Worm (Caenorhabditis elegans) whole organism, young adult: ENCODE data around the gene epic-2.
A peak's percentile ranks its signal among the peaks of the same experiment; 100 is the strongest.

ENCODE experiments used
- B0019.2 ChIP-seq: fragments of 200-800 bp; sonication (Bioruptor generic); conservative IDR thresholded peaks from 2 replicates; pipeline ENCODE4 v1.3.6; 2022; ENCODE audit warnings: missing genetic modification reagents, missing genetic modification characterization, missing compliant biosample characterization
- B0035.1 ChIP-seq: sonication (generic microtip); optimal IDR thresholded peaks from 2 replicates; lab custom pipeline; 2016; ENCODE audit warnings: missing genetic modification characterization, mild to moderate bottlenecking, missing compliant biosample characterization, missing genotype, missing genetic modification reagents
- C17E4.6 ChIP-seq: fragments of 200-800 bp; sonication (Bioruptor generic); IDR thresholded peaks from 2 replicates; pipeline ENCODE4 v1.3.6; 2022; ENCODE audit warnings: missing genetic modification reagents, missing genetic modification characterization, missing compliant biosample characterization
- F37B4.10 ChIP-seq: fragments of 200-800 bp; sonication (Bioruptor generic); IDR thresholded peaks from 2 replicates; pipeline ENCODE4 v1.3.6; 2022; ENCODE audit warnings: missing genetic modification characterization, missing compliant biosample characterization
- F52B5.7 ChIP-seq: sonication (generic microtip); optimal IDR thresholded peaks from 2 replicates; lab custom pipeline; 2016; ENCODE audit warnings: mild to moderate bottlenecking, missing genetic modification characterization, missing compliant biosample characterization
- F55B11.4 ChIP-seq: sonication (generic microtip); optimal IDR thresholded peaks from 2 replicates; lab custom pipeline; 2016; ENCODE audit warnings: missing compliant biosample characterization, missing genetic modification characterization, borderline replicate concordance; ENCODE audit not compliant: insufficient read depth
- T07F8.4 ChIP-seq: sonication (generic microtip); optimal IDR thresholded peaks from 2 replicates; lab custom pipeline; 2016; ENCODE audit warnings: mild to moderate bottlenecking, missing genetic modification characterization, moderate library complexity, missing compliant biosample characterization
- Y53F4B.3 ChIP-seq: fragments of 200-800 bp; sonication (Bioruptor generic); IDR thresholded peaks from 2 replicates; pipeline ENCODE4 v1.3.6; 2022; ENCODE audit warnings: missing genetic modification reagents, missing genetic modification characterization, missing compliant biosample characterization
- Y67H2A.10 ChIP-seq: fragments of 200-800 bp; sonication (Bioruptor generic); conservative IDR thresholded peaks from 2 replicates; pipeline ENCODE4 v1.3.6; 2022; ENCODE audit warnings: missing genetic modification reagents, missing genetic modification characterization, missing compliant biosample characterization
- ZK185.1 ChIP-seq: sonication (generic microtip); optimal IDR thresholded peaks from 2 replicates; lab custom pipeline; 2016; ENCODE audit warnings: mild to moderate bottlenecking, missing genetic modification characterization, missing compliant biosample characterization; ENCODE audit not compliant: poor library complexity, severe bottlenecking
- ama-1 ChIP-seq, 3 experiments: fragments of 150-350 bp in 1 of 3; sonication (generic microtip) in 2 of 3; optimal IDR thresholded peaks; 2 replicates each; lab custom pipeline; 2014 to 2018; ENCODE audit warnings: missing biosample characterization in 2 of 3, missing genetic modification characterization in 2 of 3, missing genetic modification reagents in 2 of 3
- aptf-2 ChIP-seq: fragments of 200-800 bp; sonication (Bioruptor generic); conservative IDR thresholded peaks from 2 replicates; pipeline ENCODE4 v1.3.6; 2022; ENCODE audit warnings: missing genetic modification reagents, missing genetic modification characterization, missing compliant biosample characterization
- aptf-3 ChIP-seq: fragments of 200-800 bp; sonication (Bioruptor generic); IDR thresholded peaks from 2 replicates; pipeline ENCODE4 v1.3.6; 2022; ENCODE audit warnings: missing genetic modification characterization, missing compliant biosample characterization
- atf-7 ChIP-seq: sonication (generic microtip); optimal IDR thresholded peaks from 2 replicates; lab custom pipeline; 2017; ENCODE audit warnings: mild to moderate bottlenecking, missing genetic modification characterization, missing compliant biosample characterization
- cebp-1 ChIP-seq, 2 experiments: fragments of 200-800 bp in 1 of 2; sonication (Bioruptor generic) in 1 of 2; sonication (generic microtip) in 1 of 2; IDR thresholded peaks in 1 of 2; optimal IDR thresholded peaks in 1 of 2; 2 replicates each; pipeline versions ENCODE4 v1.3.6 to Lab custom; 2017 to 2022; ENCODE audit warnings: missing compliant biosample characterization in 2 of 2, missing genetic modification characterization in 2 of 2, mild to moderate bottlenecking in 1 of 2, missing genetic modification reagents in 1 of 2, moderate library complexity in 1 of 2
- cebp-2 ChIP-seq: fragments of 200-800 bp; sonication (Bioruptor generic); IDR thresholded peaks from 2 replicates; pipeline ENCODE4 v1.3.6; 2022; ENCODE audit warnings: missing genetic modification characterization, missing compliant biosample characterization
- ceh-100 ChIP-seq: fragments of 200-800 bp; sonication (Bioruptor generic); IDR thresholded peaks from 2 replicates; pipeline ENCODE4 v1.3.6; 2022; ENCODE audit warnings: missing genetic modification reagents, missing genetic modification characterization, missing compliant biosample characterization
- chd-7 ChIP-seq: sonication (generic microtip); optimal IDR thresholded peaks from 2 replicates; lab custom pipeline; 2016; ENCODE audit warnings: mild to moderate bottlenecking, missing genetic modification characterization, moderate library complexity, missing compliant biosample characterization
- die-1 ChIP-seq: sonication (generic microtip); optimal IDR thresholded peaks from 2 replicates; lab custom pipeline; 2016; ENCODE audit warnings: missing genotype, mild to moderate bottlenecking, missing genetic modification characterization, missing compliant biosample characterization
- egrh-3 ChIP-seq: fragments of 200-800 bp; sonication (Bioruptor generic); IDR thresholded peaks from 2 replicates; pipeline ENCODE4 v1.3.6; 2022; ENCODE audit warnings: missing genetic modification reagents, missing genetic modification characterization, missing compliant biosample characterization
- ekl-4 ChIP-seq: fragments of 200-800 bp; sonication (Bioruptor generic); IDR thresholded peaks from 2 replicates; pipeline ENCODE4 v1.3.6; 2022; ENCODE audit warnings: missing genetic modification reagents, missing genetic modification characterization, missing compliant biosample characterization
- hlh-12 ChIP-seq: sonication (generic microtip); optimal IDR thresholded peaks from 2 replicates; lab custom pipeline; 2016; ENCODE audit warnings: missing genetic modification characterization, missing compliant biosample characterization
- hmg-1.2 ChIP-seq: fragments of 200-800 bp; sonication (Bioruptor generic); IDR thresholded peaks from 2 replicates; pipeline ENCODE4 v1.3.6; 2022; ENCODE audit warnings: missing genetic modification reagents, missing genetic modification characterization, missing compliant biosample characterization
- let-607 ChIP-seq, 2 experiments: fragments of 200-800 bp in 1 of 2; sonication (Bioruptor generic) in 1 of 2; sonication (generic microtip) in 1 of 2; optimal IDR thresholded peaks; 2 replicates each; lab custom pipeline; 2016 to 2018; ENCODE audit warnings: mild to moderate bottlenecking in 2 of 2, missing compliant biosample characterization in 2 of 2, missing genetic modification characterization in 2 of 2, moderate library complexity in 2 of 2, missing genotype in 1 of 2
- lin-35 ChIP-seq, 3 experiments: fragments of 150-350 bp in 2 of 3; sonication (generic microtip) in 1 of 3; optimal IDR thresholded peaks; 2 replicates each; lab custom pipeline; 2014 to 2018; ENCODE audit warnings: missing biosample characterization in 3 of 3, missing genetic modification characterization in 3 of 3, missing genetic modification reagents in 3 of 3
- lin-54 ChIP-seq: fragments of 200-800 bp; sonication (Bioruptor generic); optimal IDR thresholded peaks from 2 replicates; lab custom pipeline; 2018; ENCODE audit warnings: mild to moderate bottlenecking, missing genetic modification characterization, missing compliant biosample characterization
- lir-1 ChIP-seq: fragments of 200-800 bp; sonication (Bioruptor generic); conservative IDR thresholded peaks from 2 replicates; pipeline ENCODE4 v1.3.6; 2022; ENCODE audit warnings: missing genetic modification reagents, missing genetic modification characterization, missing compliant biosample characterization
- madf-10 ChIP-seq: sonication (generic microtip); optimal IDR thresholded peaks from 2 replicates; lab custom pipeline; 2016; ENCODE audit warnings: mild to moderate bottlenecking, missing genetic modification characterization, missing compliant biosample characterization
- madf-6 ChIP-seq: fragments of 200-800 bp; sonication (Bioruptor generic); IDR thresholded peaks from 2 replicates; pipeline ENCODE4 v1.3.6; 2022; ENCODE audit warnings: missing genetic modification reagents, missing genetic modification characterization, missing compliant biosample characterization
- mes-4 ChIP-seq: sonication (generic microtip); optimal IDR thresholded peaks from 2 replicates; lab custom pipeline; 2016; ENCODE audit warnings: missing genotype, missing genetic modification characterization, missing compliant biosample characterization
- nfya-2 ChIP-seq: fragments of 200-800 bp; sonication (Bioruptor generic); IDR thresholded peaks from 2 replicates; pipeline ENCODE4 v1.3.6; 2022; ENCODE audit warnings: missing genetic modification reagents, missing genetic modification characterization, missing compliant biosample characterization
- nhr-179 ChIP-seq: sonication (generic microtip); optimal IDR thresholded peaks from 2 replicates; lab custom pipeline; 2016; ENCODE audit warnings: mild to moderate bottlenecking, missing genetic modification characterization, missing compliant biosample characterization
- repo-1 ChIP-seq: sonication (generic microtip); optimal IDR thresholded peaks from 2 replicates; lab custom pipeline; 2017; ENCODE audit warnings: mild to moderate bottlenecking, missing genetic modification characterization, missing compliant biosample characterization
- sdz-38 ChIP-seq: sonication (generic microtip); optimal IDR thresholded peaks from 2 replicates; lab custom pipeline; 2016; ENCODE audit warnings: missing genotype, missing genetic modification characterization, missing compliant biosample characterization
- snpc-1.1 ChIP-seq: sonication (generic microtip); optimal IDR thresholded peaks from 2 replicates; lab custom pipeline; 2017; ENCODE audit warnings: missing genetic modification characterization, mild to moderate bottlenecking, missing compliant biosample characterization, antibody characterized with exemption, moderate library complexity, missing genotype, missing genetic modification reagents; ENCODE audit not compliant: insufficient read depth
- snpc-1.3 ChIP-seq: sonication (generic microtip); optimal IDR thresholded peaks from 2 replicates; lab custom pipeline; 2017; ENCODE audit warnings: missing genetic modification characterization, mild to moderate bottlenecking, missing compliant biosample characterization, antibody characterized with exemption, moderate library complexity, missing genotype, missing genetic modification reagents; ENCODE audit not compliant: insufficient read depth
- snpc-3.4 ChIP-seq: sonication (generic microtip); optimal IDR thresholded peaks from 2 replicates; lab custom pipeline; 2017; ENCODE audit warnings: missing genetic modification characterization, mild to moderate bottlenecking, missing compliant biosample characterization, antibody characterized with exemption, moderate library complexity, missing genotype, missing genetic modification reagents
- tbp1 ChIP-seq: fragments of 200-800 bp; sonication (Bioruptor generic); optimal IDR thresholded peaks from 2 replicates; lab custom pipeline; 2018; ENCODE audit warnings: mild to moderate bottlenecking, missing genetic modification characterization, missing compliant biosample characterization
- tbx-9 ChIP-seq: sonication (generic microtip); optimal IDR thresholded peaks from 2 replicates; lab custom pipeline; 2016; ENCODE audit warnings: borderline replicate concordance, missing genetic modification characterization, inconsistent platforms, missing compliant biosample characterization
- ztf-22 ChIP-seq: fragments of 200-800 bp; sonication (Bioruptor generic); optimal IDR thresholded peaks from 2 replicates; lab custom pipeline; 2018; ENCODE audit warnings: mild to moderate bottlenecking, missing genetic modification characterization, moderate library complexity, missing compliant biosample characterization
- ztf-25 ChIP-seq: fragments of 200-800 bp; sonication (Bioruptor generic); IDR thresholded peaks from 2 replicates; pipeline ENCODE4 v1.3.6; 2022; ENCODE audit warnings: missing genetic modification reagents, missing genetic modification characterization, missing compliant biosample characterization
- ztf-28 ChIP-seq: fragments of 200-800 bp; sonication (Bioruptor generic); IDR thresholded peaks from 2 replicates; pipeline ENCODE4 v1.3.6; 2022; ENCODE audit warnings: missing genetic modification reagents, missing genetic modification characterization, missing compliant biosample characterization
- ztf-3 ChIP-seq: fragments of 200-800 bp; sonication (Bioruptor generic); optimal IDR thresholded peaks from 2 replicates; lab custom pipeline; 2018; ENCODE audit warnings: mild to moderate bottlenecking, missing genetic modification characterization, missing compliant biosample characterization

The epic-2 gene

DNA sequence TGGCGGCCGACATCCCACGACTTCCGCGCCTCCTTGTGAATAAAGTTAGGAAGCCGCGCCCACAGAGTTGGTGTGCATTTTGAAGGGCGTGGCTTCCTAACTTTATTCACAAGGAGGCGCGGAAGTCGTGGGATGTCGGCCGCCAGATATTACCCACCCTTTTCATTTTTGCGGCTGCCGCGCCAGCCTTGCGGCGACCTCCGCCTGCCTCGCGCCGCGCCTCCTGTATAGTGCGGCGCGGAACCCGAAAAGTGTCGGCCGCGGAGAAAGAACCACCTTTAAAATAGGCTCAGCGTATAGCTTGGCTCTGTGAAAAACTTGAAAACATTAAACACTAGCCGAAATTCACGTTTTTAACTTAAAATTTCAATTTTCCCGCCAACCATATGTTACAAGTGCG lies 42.9 kb downstream of the epic-2 start (continued):
- TF ChIP-seq ztf-28 (0 out of 2 replicates have a peak, but pooled peaks have one; percentile 14), egrh-3 (GFP tag; lab: Robert Waterston, UW) (peak; percentile 90), ztf-25 (GFP tag; lab: Robert Waterston, UW) (no peak), nfya-2 (GFP tag; lab: Robert Waterston, UW) (no peak), aptf-2 (GFP tag; lab: Robert Waterston, UW) (no peak), snpc-1.3 (tag; lab: Kevin White, UChicago) (no peak), F37B4.10 (GFP tag; lab: Robert Waterston, UW) (no peak), ztf-3 (GFP tag; lab: Kevin White, UChicago) (no peak), madf-6 (GFP tag; lab: Robert Waterston, UW) (peak; percentile 69), tbp1 (peak; percentile 47), ekl-4 (peak; percentile 62; the same call in 1 of the 2 replicates), ceh-100 (0 out of 2 replicates have a peak, but pooled peaks have one; percentile 28), cebp-2 (no peak), lin-54 (peak; percentile 56), atf-7 (tag; lab: Kevin White, UChicago) (no peak), aptf-3 (GFP tag; lab: Robert Waterston, UW) (no peak), hmg-1.2 (GFP tag; lab: Robert Waterston, UW) (peak; percentile 84), snpc-1.1 (peak; percentile 89), sdz-38 (tag; lab: Kevin White, UChicago) (no peak), die-1 (no peak), chd-7 (no peak), B0019.2 (GFP tag; lab: Robert Waterston, UW) (no peak), lin-35 (GFP tag; optimal IDR thresholded peaks at IDR 0.05; lab: Kevin White, UChicago) (no peak), ztf-22 (GFP tag; lab: Kevin White, UChicago) (no peak), hlh-12 (tag; lab: Kevin White, UChicago) (no peak)
- TF ChIP-seq, all 124 proteins: peak for 31

ce11 chrIV:1765954-1766353 lies 45.4 kb downstream of the epic-2 start:
- no peak for TF ChIP-seq F52B5.7 (tag; lab: Kevin White, UChicago)
- TF ChIP-seq Y67H2A.10: no peak
- TF ChIP-seq let-607 (tag; optimal IDR thresholded peaks at IDR 0.05; lab: Kevin White, UChicago): no peak
- TF ChIP-seq ztf-22 (GFP tag; lab: Kevin White, UChicago): no peak
- TF ChIP-seq tbx-9 (tag; lab: Kevin White, UChicago): no peak
- TF ChIP-seq T07F8.4 (tag; lab: Kevin White, UChicago): no peak

- TF ChIP-seq atf-7 (tag; lab: Kevin White, UChicago): no peak
- TF ChIP-seq madf-10: no peak
- TF ChIP-seq ekl-4: no peak
- TF ChIP-seq lir-1: no peak
- no peak for TF ChIP-seq snpc-3.4 (tag; lab: Kevin White, UChicago)
- TF ChIP-seq B0035.1 (tag; lab: Kevin White, UChicago): no peak
- no peak for TF ChIP-seq nhr-179
- TF ChIP-seq tbp1: no peak
- no peak for TF ChIP-seq repo-1 (tag; lab: Kevin White, UChicago)
- no peak for TF ChIP-seq ama-1 (optimal IDR thresholded peaks at IDR 0.05; lab: Kevin White, UChicago)
- no peak for TF ChIP-seq ama-1 (GFP tag; optimal IDR thresholded peaks at IDR 0.05; lab: Kevin White, UChicago)
- TF ChIP-seq Y67H2A.10: no peak
- no peak for TF ChIP-seq nfya-2 (GFP tag; lab: Robert Waterston, UW)
- no peak for TF ChIP-seq ZK185.1
- no peak for TF ChIP-seq C17E4.6
- TF ChIP-seq ztf-22 (GFP tag; lab: Kevin White, UChicago): no peak
- TF ChIP-seq Y53F4B.3 (GFP tag; lab: Robert Waterston, UW): no peak
- TF ChIP-seq F55B11.4 (tag; lab: Kevin White, UChicago): no peak
- TF ChIP-seq cebp-1 (GFP tag; IDR thresholded peaks at IDR 0.05; lab: Robert Waterston, UW): no peak
- no peak for TF ChIP-seq cebp-1 (tag; optimal IDR thresholded peaks at IDR 0.05; lab: Kevin White, UChicago)
- no peak for TF ChIP-seq mes-4 (tag; lab: Kevin White, UChicago)
These were observed 47.7 kb downstream of the epic-2 start, which contains the start of gene col-108 for ce11 chrIV:1768288-1768687. Gene col-108 (plus strand): TSS chrIV:1768588.
